Fruit fly (Drosophila melanogaster): Measurements from ENCODE around the gene PDCD-5.

DNA sequence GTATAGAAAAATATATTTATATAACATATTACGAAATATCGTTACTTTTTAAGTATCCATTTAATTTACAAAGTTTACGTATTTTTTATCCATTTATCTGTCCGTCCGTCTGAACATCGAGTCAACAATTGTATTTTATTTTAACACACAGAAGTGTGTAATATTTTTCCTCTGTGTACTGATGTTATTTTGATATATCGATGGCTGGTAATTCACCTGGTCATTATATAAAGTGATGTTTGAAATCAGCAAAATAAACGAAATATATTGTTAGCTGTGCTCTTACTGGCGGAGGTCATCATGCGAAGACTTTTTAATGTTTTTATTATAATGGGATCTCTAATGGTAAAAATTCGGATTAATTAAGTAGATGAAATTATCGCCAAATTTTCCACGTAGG is 31.9 kb downstream of the PDCD-5 start, which contains the start of gene CG33689:
- no peak for TF ChIP-seq CG32006 (GFP tag; optimal IDR thresholded peaks at IDR 0.05)
- TF ChIP-seq Ets96B (tag; optimal IDR thresholded peaks at IDR 0.05): no peak
- TF ChIP-seq lz (GFP tag; optimal IDR thresholded peaks at IDR 0.05): no peak
- no peak for TF ChIP-seq achi (GFP tag; optimal IDR thresholded peaks at IDR 0.05)
- TF ChIP-seq Blimp-1 (GFP tag; optimal IDR thresholded peaks at IDR 0.05): no peak

Measured in whole organism, prepupa.